Fruit fly (Drosophila melanogaster) whole organism, embryonic: ENCODE measurements around the gene CG15213.
A peak's percentile ranks its signal among the peaks of the same experiment; 100 is the strongest.

ENCODE experiments used
- Abd-B ChIP-seq: fragments of 200-800 bp; sonication (Bioruptor generic); optimal IDR thresholded peaks from 2 replicates; lab custom pipeline; 2018; ENCODE audit warnings: missing biosample characterization, mild to moderate bottlenecking, missing genetic modification characterization, moderate library complexity
- Adf1 ChIP-seq: fragments of 200-800 bp; sonication (Bioruptor generic); IDR thresholded peaks from 2 replicates; pipeline ENCODE4 v1.3.6; 2022; ENCODE audit warnings: missing biosample characterization, missing genetic modification characterization
- Atf6 ChIP-seq: fragments of 200-800 bp; sonication (Bioruptor generic); IDR thresholded peaks from 2 replicates; pipeline ENCODE4 v1.3.6; 2022; ENCODE audit warnings: missing biosample characterization, missing genetic modification characterization
- B-H2 ChIP-seq: fragments of 200-800 bp; sonication (Bioruptor generic); optimal IDR thresholded peaks from 2 replicates; lab custom pipeline; 2018; ENCODE audit warnings: missing biosample characterization, mild to moderate bottlenecking, missing genetic modification characterization
- Bteb2 ChIP-seq: fragments of 200-800 bp; sonication (Bioruptor generic); optimal IDR thresholded peaks from 2 replicates; lab custom pipeline; 2016; ENCODE audit warnings: missing biosample characterization, missing genetic modification characterization
- CG10147 ChIP-seq: fragments of 200-800 bp; sonication (Bioruptor generic); optimal IDR thresholded peaks from 2 replicates; lab custom pipeline; 2019; ENCODE audit warnings: missing biosample characterization, mild to moderate bottlenecking, missing genetic modification characterization, moderate library complexity
- CG11398 ChIP-seq: fragments of 200-800 bp; sonication (Bioruptor generic); optimal IDR thresholded peaks from 2 replicates; lab custom pipeline; 2016; ENCODE audit warnings: missing biosample characterization, missing genetic modification characterization
- CG12236 ChIP-seq: fragments of 200-800 bp; sonication (Bioruptor generic); optimal IDR thresholded peaks from 2 replicates; lab custom pipeline; 2016; ENCODE audit warnings: missing biosample characterization, missing genetic modification characterization
- CG12744 ChIP-seq: fragments of 200-800 bp; sonication (Bioruptor generic); optimal IDR thresholded peaks from 2 replicates; lab custom pipeline; 2016; ENCODE audit warnings: missing biosample characterization, missing genetic modification characterization
- CG13296 ChIP-seq: fragments of 200-800 bp; sonication (Bioruptor generic); optimal IDR thresholded peaks from 3 replicates; lab custom pipeline; 2018; ENCODE audit warnings: missing biosample characterization, mild to moderate bottlenecking, missing genetic modification characterization
- CG14014 ChIP-seq: fragments of 200-800 bp; sonication (Bioruptor generic); IDR thresholded peaks from 2 replicates; pipeline ENCODE4 v1.3.6; 2022; ENCODE audit warnings: missing biosample characterization, missing genetic modification characterization
- CG14965 ChIP-seq: fragments of 200-800 bp; sonication (Bioruptor generic); optimal IDR thresholded peaks from 2 replicates; lab custom pipeline; 2016; ENCODE audit warnings: missing biosample characterization, missing genetic modification characterization, borderline replicate concordance
- CG15479 ChIP-seq: fragments of 200-800 bp; sonication (Bioruptor generic); optimal IDR thresholded peaks from 3 replicates; lab custom pipeline; 2019; ENCODE audit warnings: missing biosample characterization, mild to moderate bottlenecking, missing genetic modification characterization, moderate library complexity
- CG15601 ChIP-seq: fragments of 200-800 bp; sonication (Bioruptor generic); optimal IDR thresholded peaks from 3 replicates; lab custom pipeline; 2019; ENCODE audit warnings: missing biosample characterization, mild to moderate bottlenecking, missing genetic modification characterization, moderate library complexity
- CG16779 ChIP-seq: fragments of 200-800 bp; sonication (Bioruptor generic); IDR thresholded peaks from 2 replicates; pipeline ENCODE4 v1.3.6; 2022; ENCODE audit warnings: missing biosample characterization, missing genetic modification characterization
- CG16813 ChIP-seq: fragments of 200-800 bp; sonication (Bioruptor generic); IDR thresholded peaks from 3 replicates; pipeline ENCODE4 v1.3.6; 2022; ENCODE audit warnings: missing biosample characterization, missing genetic modification characterization; ENCODE audit not compliant: partially characterized antibody
- CG17385 ChIP-seq: fragments of 200-800 bp; sonication (Bioruptor generic); optimal IDR thresholded peaks from 3 replicates; lab custom pipeline; 2018; ENCODE audit warnings: missing biosample characterization, mild to moderate bottlenecking, missing genetic modification characterization
- CG17912 ChIP-seq: fragments of 200-800 bp; sonication (Bioruptor generic); optimal IDR thresholded peaks from 2 replicates; lab custom pipeline; 2018; ENCODE audit warnings: missing biosample characterization, mild to moderate bottlenecking, missing genetic modification characterization
- CG18476 ChIP-seq: fragments of 200-800 bp; sonication (Bioruptor generic); optimal IDR thresholded peaks from 2 replicates; lab custom pipeline; 2016; ENCODE audit warnings: missing biosample characterization, mild to moderate bottlenecking, missing genetic modification characterization
- CG18764 ChIP-seq: fragments of 200-800 bp; sonication (Bioruptor generic); optimal IDR thresholded peaks from 3 replicates; lab custom pipeline; 2016; ENCODE audit warnings: missing biosample characterization, missing genetic modification characterization
- CG43689 ChIP-seq: fragments of 200-800 bp; sonication (Bioruptor generic); IDR thresholded peaks from 2 replicates; pipeline ENCODE4 v1.3.6; 2022; ENCODE audit warnings: missing biosample characterization, missing genetic modification characterization
- CG6254 ChIP-seq: fragments of 200-800 bp; sonication (Bioruptor generic); optimal IDR thresholded peaks from 3 replicates; lab custom pipeline; 2017; ENCODE audit warnings: mild to moderate bottlenecking, missing biosample characterization, missing genetic modification reagents, missing genetic modification characterization
- CG6689 ChIP-seq: fragments of 200-800 bp; sonication (Bioruptor generic); IDR thresholded peaks from 2 replicates; pipeline ENCODE4 v1.3.6; 2022; ENCODE audit warnings: missing biosample characterization, missing genetic modification characterization
- CG6791 ChIP-seq: fragments of 200-800 bp; sonication (Bioruptor generic); IDR thresholded peaks from 3 replicates; pipeline ENCODE4 v1.3.6; 2022; ENCODE audit warnings: missing biosample characterization, missing genetic modification characterization; ENCODE audit not compliant: partially characterized antibody
- CG7745 ChIP-seq: fragments of 200-800 bp; sonication (Bioruptor generic); optimal IDR thresholded peaks from 2 replicates; lab custom pipeline; 2018; ENCODE audit warnings: missing biosample characterization, mild to moderate bottlenecking, missing genetic modification characterization, moderate library complexity
- CG7963 ChIP-seq: fragments of 200-800 bp; sonication (Bioruptor generic); IDR thresholded peaks from 3 replicates; pipeline ENCODE4 v1.3.6; 2022; ENCODE audit warnings: missing biosample characterization, missing genetic modification characterization; ENCODE audit not compliant: partially characterized antibody
- CG8281 ChIP-seq: fragments of 200-800 bp; sonication (Bioruptor generic); optimal IDR thresholded peaks from 2 replicates; lab custom pipeline; 2018; ENCODE audit warnings: missing biosample characterization, mild to moderate bottlenecking, missing genetic modification characterization, moderate library complexity
- CTCF ChIP-seq: fragments of 200-800 bp; sonication (Bioruptor generic); optimal IDR thresholded peaks from 2 replicates; lab custom pipeline; 2017; ENCODE audit warnings: missing biosample characterization, mild to moderate bottlenecking, missing genetic modification characterization, moderate library complexity
- Elba2 ChIP-seq: fragments of 200-800 bp; sonication (Bioruptor generic); optimal IDR thresholded peaks from 3 replicates; lab custom pipeline; 2016; ENCODE audit warnings: missing biosample characterization, missing genetic modification characterization
- Fer2 ChIP-seq: fragments of 200-800 bp; sonication (Bioruptor generic); optimal IDR thresholded peaks from 2 replicates; lab custom pipeline; 2018; ENCODE audit warnings: missing biosample characterization, mild to moderate bottlenecking, missing genetic modification characterization, moderate library complexity
- HLH4C ChIP-seq: fragments of 200-800 bp; sonication (Bioruptor generic); IDR thresholded peaks from 3 replicates; pipeline ENCODE4 v1.3.6; 2022; ENCODE audit warnings: missing biosample characterization, missing genetic modification characterization; ENCODE audit not compliant: partially characterized antibody
- PHDP ChIP-seq: fragments of 200-800 bp; sonication (Bioruptor generic); optimal IDR thresholded peaks from 3 replicates; lab custom pipeline; 2018; ENCODE audit warnings: missing biosample characterization, mild to moderate bottlenecking, missing genetic modification characterization, moderate library complexity
- ash1 ChIP-seq: fragments of 200-800 bp; sonication (Bioruptor generic); optimal IDR thresholded peaks from 2 replicates; lab custom pipeline; 2018; ENCODE audit warnings: missing biosample characterization, mild to moderate bottlenecking, missing genetic modification characterization
- cg ChIP-seq: fragments of 200-800 bp; sonication (Bioruptor generic); optimal IDR thresholded peaks from 3 replicates; lab custom pipeline; 2019; ENCODE audit warnings: missing biosample characterization, mild to moderate bottlenecking, missing genetic modification characterization, moderate library complexity
- chinmo ChIP-seq: fragments of 200-800 bp; sonication (Bioruptor generic); IDR thresholded peaks from 4 replicates; pipeline ENCODE4 v1.3.6; 2022; ENCODE audit warnings: missing biosample characterization, missing genetic modification characterization; ENCODE audit not compliant: partially characterized antibody
- corto ChIP-seq: fragments of 200-800 bp; sonication (Bioruptor generic); optimal IDR thresholded peaks from 2 replicates; lab custom pipeline; 2016; ENCODE audit warnings: missing biosample characterization, mild to moderate bottlenecking, missing genetic modification characterization, moderate library complexity
- crc ChIP-seq: fragments of 200-800 bp; sonication (Bioruptor generic); optimal IDR thresholded peaks from 2 replicates; lab custom pipeline; 2016; ENCODE audit warnings: missing biosample characterization, missing genetic modification characterization
- danr ChIP-seq: fragments of 200-800 bp; sonication (Bioruptor generic); IDR thresholded peaks from 2 replicates; pipeline ENCODE4 v1.3.6; 2022; ENCODE audit warnings: missing biosample characterization, missing genetic modification characterization
- dm ChIP-seq: fragments of 200-800 bp; sonication (Bioruptor generic); optimal IDR thresholded peaks from 3 replicates; lab custom pipeline; 2016; ENCODE audit warnings: missing biosample characterization, missing genetic modification characterization
- fd64A ChIP-seq: fragments of 200-800 bp; sonication (Bioruptor generic); optimal IDR thresholded peaks from 3 replicates; lab custom pipeline; 2018; ENCODE audit warnings: missing biosample characterization, mild to moderate bottlenecking, missing genetic modification characterization
- fu2 ChIP-seq: fragments of 200-800 bp; sonication (Bioruptor generic); optimal IDR thresholded peaks from 2 replicates; lab custom pipeline; 2016; ENCODE audit warnings: missing biosample characterization, missing genetic modification characterization
- hb ChIP-seq: fragments of 200-800 bp; sonication (Bioruptor generic); IDR thresholded peaks from 3 replicates; pipeline ENCODE4 v1.3.6; 2022; ENCODE audit warnings: missing biosample characterization, missing genetic modification characterization; ENCODE audit not compliant: partially characterized antibody
- inv ChIP-seq: fragments of 200-800 bp; sonication (Bioruptor generic); IDR thresholded peaks from 2 replicates; pipeline ENCODE4 v1.3.6; 2022; ENCODE audit warnings: missing biosample characterization, missing genetic modification characterization; ENCODE audit not compliant: partially characterized antibody
- lbe ChIP-seq: fragments of 200-800 bp; sonication (Bioruptor generic); optimal IDR thresholded peaks from 2 replicates; lab custom pipeline; 2016; ENCODE audit warnings: missing biosample characterization, mild to moderate bottlenecking, missing genetic modification characterization
- row ChIP-seq: fragments of 200-800 bp; sonication (Bioruptor generic); IDR thresholded peaks from 3 replicates; pipeline ENCODE4 v1.3.6; 2022; ENCODE audit warnings: missing biosample characterization, missing genetic modification characterization
- schlank ChIP-seq: fragments of 200-800 bp; sonication (Bioruptor generic); optimal IDR thresholded peaks from 2 replicates; lab custom pipeline; 2018; ENCODE audit warnings: missing biosample characterization, mild to moderate bottlenecking, missing genetic modification characterization
- sens-2 ChIP-seq: fragments of 200-800 bp; sonication (Bioruptor generic); IDR thresholded peaks from 2 replicates; pipeline ENCODE4 v1.3.6; 2022; ENCODE audit warnings: missing biosample characterization, missing genetic modification characterization
- tgo ChIP-seq: fragments of 200-800 bp; sonication (Bioruptor generic); IDR thresholded peaks from 3 replicates; pipeline ENCODE4 v1.3.6; 2022; ENCODE audit warnings: missing biosample characterization, missing genetic modification characterization
- unc-4 ChIP-seq: fragments of 200-800 bp; sonication (Bioruptor generic); IDR thresholded peaks from 2 replicates; pipeline ENCODE4 v1.3.6; 2022; ENCODE audit warnings: missing biosample characterization, missing genetic modification characterization; ENCODE audit not compliant: partially characterized antibody
- vfl ChIP-seq: fragments of 200-800 bp; sonication (Bioruptor generic); optimal IDR thresholded peaks from 2 replicates; lab custom pipeline; 2016; ENCODE audit warnings: missing biosample characterization, missing genetic modification characterization

CG15213 gene

DNA sequence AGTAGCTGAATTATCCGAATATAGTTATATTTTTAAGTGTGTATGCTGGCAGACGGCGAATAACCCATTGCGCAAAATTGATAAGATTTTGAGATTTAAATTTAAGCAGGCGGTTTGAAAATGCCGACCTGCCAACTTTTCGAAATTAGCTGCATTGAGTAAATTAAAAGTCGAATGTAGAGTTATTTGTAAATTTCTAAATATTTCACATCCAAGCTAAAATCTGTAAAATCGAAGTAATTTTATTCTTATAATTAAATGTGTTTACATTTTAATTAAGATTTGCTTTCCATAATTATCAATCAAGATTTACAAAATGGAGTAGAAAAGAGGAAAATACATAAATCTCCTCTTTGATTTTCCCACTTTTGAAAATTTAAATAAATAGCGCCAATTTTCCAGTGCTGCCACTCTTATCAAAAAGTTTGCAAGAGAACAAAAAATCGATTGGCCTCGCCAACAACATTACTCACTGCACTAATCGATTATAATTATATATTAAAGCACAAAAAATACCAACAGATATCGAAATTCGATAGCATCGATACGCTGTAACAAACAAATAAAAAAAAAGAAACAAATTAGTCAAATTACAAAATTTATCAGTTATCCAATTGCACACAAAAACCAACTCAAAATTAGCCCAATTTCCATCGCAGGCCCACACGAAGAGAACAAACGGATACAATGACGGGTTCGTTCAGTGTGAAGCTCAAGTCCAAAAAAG lies 847 bp upstream of the CG15213 start, which contains the start of gene Yod1 (continued):
- TF ChIP-seq danr (GFP tag; lab: Robert Waterston, UW) (no peak), CG7963 (GFP tag; lab: Robert Waterston, UW) (peak; percentile 73), Atf6 (no peak), unc-4 (peak; percentile 76), ash1 (GFP tag; lab: Kevin White, UChicago) (no peak), PHDP (tag; lab: Kevin White, UChicago) (no peak), CG11398 (GFP tag; lab: Kevin White, UChicago) (no peak), CG6791 (GFP tag; lab: Robert Waterston, UW) (peak; percentile 82), hb (GFP tag; lab: Robert Waterston, UW) (peak; percentile 66; the same call in 2 of the 3 replicates), Fer2 (tag; lab: Kevin White, UChicago) (no peak), CG12236 (GFP tag; lab: Kevin White, UChicago) (no peak), Adf1 (GFP tag; lab: Robert Waterston, UW) (no peak), CG18476 (GFP tag; lab: Kevin White, UChicago) (no peak), CG8281 (tag; lab: Kevin White, UChicago) (no peak), tgo (GFP tag; lab: Robert Waterston, UW) (no peak), fu2 (no peak), CG17385 (GFP tag; lab: Kevin White, UChicago) (no peak), schlank (tag; lab: Kevin White, UChicago) (no peak), corto (GFP tag; lab: Kevin White, UChicago) (no peak), chinmo (GFP tag; lab: Robert Waterston, UW) (0 out of 4 replicates have a peak, but pooled peaks have one; percentile 59), row (GFP tag; lab: Robert Waterston, UW) (no peak), CG15601 (tag; lab: Kevin White, UChicago) (peak; percentile 47), Bteb2 (GFP tag; lab: Kevin White, UChicago) (no peak), fd64A (GFP tag; lab: Kevin White, UChicago) (no peak), B-H2 (no peak), CG43689 (GFP tag; lab: Robert Waterston, UW) (no peak), cg (GFP tag; lab: Kevin White, UChicago) (no peak), CG14965 (GFP tag; lab: Kevin White, UChicago) (no peak), vfl (no peak), CG17912 (no peak), CG7745 (tag; lab: Kevin White, UChicago) (no peak), CG14014 (GFP tag; lab: Robert Waterston, UW) (no peak), Abd-B (GFP tag; lab: Kevin White, UChicago) (no peak), CG6254 (GFP tag; lab: Kevin White, UChicago) (no peak), CG16779 (GFP tag; lab: Robert Waterston, UW) (no peak), CG18764 (GFP tag; lab: Kevin White, UChicago) (no peak), CG15479 (GFP tag; lab: Kevin White, UChicago) (no peak), CG10147 (GFP tag; lab: Kevin White, UChicago) (no peak), crc (no peak), CG6689 (no peak), CG12744 (no peak), HLH4C (GFP tag; lab: Robert Waterston, UW) (peak; percentile 91), CTCF (GFP tag; lab: Kevin White, UChicago) (peak; percentile 63), CG16813 (peak; percentile 64), dm (GFP tag; lab: Kevin White, UChicago) (no peak), CG13296 (no peak), inv (GFP tag; lab: Robert Waterston, UW) (peak; percentile 35), Elba2 (GFP tag; lab: Kevin White, UChicago) (no peak), sens-2 (GFP tag; lab: Robert Waterston, UW) (no peak), lbe (GFP tag; lab: Kevin White, UChicago) (peak; percentile 21)
